Worm (Caenorhabditis elegans): Measurements from ENCODE around the gene far-2.

The far-2 gene

DNA sequence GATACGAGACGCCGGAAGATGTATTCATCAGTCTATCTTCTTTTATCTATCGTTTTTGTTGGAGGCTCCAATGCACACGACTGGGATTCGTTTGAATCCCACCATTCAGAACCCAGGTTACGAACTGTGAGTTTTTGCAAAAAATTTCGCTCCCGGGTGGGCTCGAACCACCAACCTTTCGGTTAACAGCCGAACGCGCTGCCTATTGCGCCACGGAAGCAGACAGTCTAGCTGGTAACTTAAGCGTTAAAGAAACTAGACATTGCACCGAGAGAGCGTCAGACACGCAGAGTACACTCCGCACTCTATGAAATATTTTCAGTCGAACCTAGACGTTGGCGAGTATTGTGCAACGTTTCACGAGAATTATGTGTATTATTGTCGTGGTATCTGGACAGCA, 22.4 kb downstream of the far-2 start (continued):
- 0 out of 2 replicates have a peak, but pooled peaks have one; percentile 36 for TF ChIP-seq egl-18 (GFP tag; IDR thresholded peaks at IDR 0.05)
- TF ChIP-seq atf-7 (tag; optimal IDR thresholded peaks at IDR 0.05) = no peak
- TF ChIP-seq snpc-4 (GFP tag; optimal IDR thresholded peaks at IDR 0.05) = peak; percentile 86
- peak; percentile 51 to 96 (median 88) for TF ChIP-seq snpc-4 (tag; optimal IDR thresholded peaks at IDR 0.05)
- no peak for TF ChIP-seq ceh-79 (tag; optimal IDR thresholded peaks at IDR 0.05)
- no peak for TF ChIP-seq fkh-3 (tag; optimal IDR thresholded peaks at IDR 0.05)
- no peak for TF ChIP-seq Y53G8AR.9 (GFP tag; conservative IDR thresholded peaks at IDR 0.05)
- TF ChIP-seq hmg-1.2 (GFP tag; IDR thresholded peaks at IDR 0.05) = peak; percentile 77
- TF ChIP-seq K12H6.12 (tag; optimal IDR thresholded peaks at IDR 0.05) = peak; percentile 36
- no peak for TF ChIP-seq let-607 (tag; optimal IDR thresholded peaks at IDR 0.05)
- peak; percentile 52 for TF ChIP-seq ceh-91 (GFP tag; IDR thresholded peaks at IDR 0.05)
- no peak for TF ChIP-seq lag-1 (GFP tag; IDR thresholded peaks at IDR 0.05)
- TF ChIP-seq F23B12.7 (tag; optimal IDR thresholded peaks at IDR 0.05; ENCODE audit: insufficient read depth) = peak; percentile 34
- no peak for TF ChIP-seq ztf-28 (GFP tag; IDR thresholded peaks at IDR 0.05)
- TF ChIP-seq ztf-22 (GFP tag; optimal IDR thresholded peaks at IDR 0.05) = no peak
- TF ChIP-seq ets-4 (GFP tag; optimal IDR thresholded peaks at IDR 0.05) = no peak
- peak; percentile 30 for TF ChIP-seq snpc-3.4 (tag; optimal IDR thresholded peaks at IDR 0.05)
- TF ChIP-seq sea-2 (GFP tag; IDR thresholded peaks at IDR 0.05) = no peak
- TF ChIP-seq egrh-3 (GFP tag; IDR thresholded peaks at IDR 0.05) = peak; percentile 46; the same call in 1 of the 2 replicates
- peak; percentile 24 for TF ChIP-seq somi-1 (GFP tag; optimal IDR thresholded peaks at IDR 0.05)
- peak; percentile 88 for TF ChIP-seq snpc-1.1 (tag; optimal IDR thresholded peaks at IDR 0.05; ENCODE audit: insufficient read depth)
- peak; percentile 27; the same call in 1 of the 2 replicates for TF ChIP-seq Y53F4B.3 (GFP tag; IDR thresholded peaks at IDR 0.05)
- peak; percentile 41; the same call in 1 of the 2 replicates for TF ChIP-seq hmg-20 (GFP tag; IDR thresholded peaks at IDR 0.05)
- TF ChIP-seq dox-1 (GFP tag; IDR thresholded peaks at IDR 0.05) = peak; percentile 81
- no peak for TF ChIP-seq madf-8 (GFP tag; conservative IDR thresholded peaks at IDR 0.05)
- TF ChIP-seq F33H1.4 (GFP tag; IDR thresholded peaks at IDR 0.05) = peak; percentile 32; the same call in 1 of the 2 replicates
- peak; percentile 45 for TF ChIP-seq ZK185.1 (tag; optimal IDR thresholded peaks at IDR 0.05; ENCODE audit: poor library complexity, severe bottlenecking)
- TF ChIP-seq hlh-26 (GFP tag; conservative IDR thresholded peaks at IDR 0.05) = no peak
- TF ChIP-seq nhr-27 (tag; optimal IDR thresholded peaks at IDR 0.05) = no peak
- TF ChIP-seq B0336.3 (GFP tag; IDR thresholded peaks at IDR 0.05) = peak; percentile 62

DNA sequence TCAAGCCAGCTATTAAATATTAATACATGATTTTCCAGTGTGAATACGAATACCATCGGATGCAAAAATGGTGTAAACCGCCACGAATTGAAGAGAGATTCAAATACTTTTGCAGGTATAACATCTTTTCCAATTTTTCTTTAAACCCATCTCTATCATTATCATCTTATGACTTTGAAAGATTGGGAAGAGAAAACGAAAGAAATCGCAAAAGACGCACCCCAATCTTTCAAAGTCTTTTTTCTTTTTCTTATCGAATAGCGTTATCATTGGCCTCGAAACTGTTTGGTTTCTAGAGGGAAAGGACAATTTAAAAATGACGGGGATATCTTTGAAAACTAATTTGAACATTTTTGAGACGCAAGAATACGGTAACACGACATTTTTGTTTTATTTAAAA, 24.0 kb downstream of the far-2 start:
- TF ChIP-seq ztf-22 (GFP tag; optimal IDR thresholded peaks at IDR 0.05) = no peak
- TF ChIP-seq pha-4 (tag; optimal IDR thresholded peaks at IDR 0.05) = no peak
- no peak for TF ChIP-seq K11D2.4 (GFP tag; IDR thresholded peaks at IDR 0.05)
- TF ChIP-seq rec-8 (tag; optimal IDR thresholded peaks at IDR 0.05) = no peak
- TF ChIP-seq F37B4.10 (GFP tag; IDR thresholded peaks at IDR 0.05) = no peak
- no peak for TF ChIP-seq akir-1 (GFP tag; optimal IDR thresholded peaks at IDR 0.05)
- TF ChIP-seq F33H1.4 (GFP tag; IDR thresholded peaks at IDR 0.05) = no peak
- no peak for TF ChIP-seq aptf-2 (GFP tag; conservative IDR thresholded peaks at IDR 0.05)
- no peak for TF ChIP-seq hmg-1.2 (GFP tag; IDR thresholded peaks at IDR 0.05)
- TF ChIP-seq B0261.1 (tag; optimal IDR thresholded peaks at IDR 0.05) = no peak
- TF ChIP-seq nhr-27 (tag; optimal IDR thresholded peaks at IDR 0.05) = no peak
- no peak for TF ChIP-seq madf-8 (GFP tag; conservative IDR thresholded peaks at IDR 0.05)
- TF ChIP-seq sptf-2 (GFP tag; optimal IDR thresholded peaks at IDR 0.05) = no peak
- no peak for TF ChIP-seq F23B12.7 (tag; optimal IDR thresholded peaks at IDR 0.05; ENCODE audit: insufficient read depth)
- TF ChIP-seq C06A6.2 (GFP tag; conservative IDR thresholded peaks at IDR 0.05) = no peak
- TF ChIP-seq F39B2.1 (GFP tag; IDR thresholded peaks at IDR 0.05) = no peak
- TF ChIP-seq ets-4 (GFP tag; optimal IDR thresholded peaks at IDR 0.05) = no peak
- TF ChIP-seq ceh-79 (tag; optimal IDR thresholded peaks at IDR 0.05) = no peak
- TF ChIP-seq snpc-1.3 (tag; optimal IDR thresholded peaks at IDR 0.05; ENCODE audit: insufficient read depth) = no peak

Data from whole organism, young adult.